Fruit fly (Drosophila melanogaster) whole organism, adult: ENCODE results near the gene Mondo.
A peak's percentile ranks its signal among the peaks of the same experiment; 100 is the strongest.

Experiments used
- CG11617 ChIP-seq: fragments of 200-800 bp; sonication (Bioruptor generic); optimal IDR thresholded peaks from 2 replicates; lab custom pipeline; 2017; ENCODE audit warnings: mild to moderate bottlenecking, missing biosample characterization, missing genetic modification reagents, missing genetic modification characterization
- CG12768 ChIP-seq: fragments of 200-800 bp; sonication (Bioruptor generic); optimal IDR thresholded peaks from 2 replicates; lab custom pipeline; 2017; ENCODE audit warnings: missing biosample characterization, missing genetic modification characterization, mild to moderate bottlenecking, moderate library complexity, missing genetic modification reagents
- CG14711 ChIP-seq: fragments of 200-800 bp; sonication (Bioruptor generic); optimal IDR thresholded peaks from 2 replicates; lab custom pipeline; 2018; ENCODE audit warnings: missing biosample characterization, mild to moderate bottlenecking, missing genetic modification characterization, moderate library complexity
- CG1620 ChIP-seq: fragments of 200-800 bp; sonication (Bioruptor generic); optimal IDR thresholded peaks from 2 replicates; lab custom pipeline; 2016; ENCODE audit warnings: missing biosample characterization, missing genetic modification characterization
- CG33017 ChIP-seq: fragments of 200-800 bp; sonication (Bioruptor generic); optimal IDR thresholded peaks from 2 replicates; lab custom pipeline; 2018; ENCODE audit warnings: missing biosample characterization, mild to moderate bottlenecking, missing genetic modification characterization, moderate library complexity
- CG5204 ChIP-seq: fragments of 200-800 bp; sonication (Bioruptor generic); optimal IDR thresholded peaks from 2 replicates; lab custom pipeline; 2016; ENCODE audit warnings: missing biosample characterization, missing genetic modification characterization
- CG7045 ChIP-seq: fragments of 200-800 bp; sonication (Bioruptor generic); optimal IDR thresholded peaks from 2 replicates; lab custom pipeline; 2017; ENCODE audit warnings: missing biosample characterization, mild to moderate bottlenecking, missing genetic modification characterization
- CG7101 ChIP-seq: fragments of 200-800 bp; sonication (Bioruptor generic); optimal IDR thresholded peaks from 2 replicates; lab custom pipeline; 2018; ENCODE audit warnings: missing biosample characterization, mild to moderate bottlenecking, missing genetic modification characterization, moderate library complexity
- Clk ChIP-seq: fragments of 200-800 bp; sonication (Bioruptor generic); optimal IDR thresholded peaks from 2 replicates; lab custom pipeline; 2017; ENCODE audit warnings: missing biosample characterization, missing genetic modification characterization
- Crg-1 ChIP-seq: fragments of 200-800 bp; sonication (Bioruptor generic); optimal IDR thresholded peaks from 2 replicates; lab custom pipeline; 2016; ENCODE audit warnings: missing biosample characterization, missing genetic modification characterization
- Hr96 ChIP-seq: fragments of 200-800 bp; sonication (Bioruptor generic); optimal IDR thresholded peaks from 2 replicates; lab custom pipeline; 2016; ENCODE audit warnings: missing biosample characterization, missing genetic modification characterization
- Mnt ChIP-seq: fragments of 200-800 bp; sonication (Bioruptor generic); optimal IDR thresholded peaks from 2 replicates; lab custom pipeline; 2016; ENCODE audit warnings: missing biosample characterization, mild to moderate bottlenecking, missing genetic modification characterization
- bab1 ChIP-seq: fragments of 200-800 bp; sonication (Bioruptor generic); optimal IDR thresholded peaks from 3 replicates; lab custom pipeline; 2019; ENCODE audit warnings: missing biosample characterization, mild to moderate bottlenecking, missing genetic modification characterization, moderate library complexity
- cic ChIP-seq: fragments of 200-800 bp; sonication (Bioruptor generic); optimal IDR thresholded peaks from 2 replicates; lab custom pipeline; 2017; ENCODE audit warnings: missing biosample characterization, mild to moderate bottlenecking, missing genetic modification characterization, moderate library complexity
- cnc ChIP-seq, 2 experiments: fragments of >200 bp; optimal IDR thresholded peaks; 2 replicates each; lab custom pipeline; 2017
- kay ChIP-seq: fragments of 200-800 bp; sonication (Bioruptor generic); peaks from one replicate; lab custom pipeline; 2016; ENCODE audit warnings: missing biosample characterization, missing genetic modification characterization, borderline replicate concordance
- ovo ChIP-seq: fragments of 200-800 bp; sonication (Bioruptor generic); optimal IDR thresholded peaks from 2 replicates; lab custom pipeline; 2016; ENCODE audit warnings: missing biosample characterization, missing genetic modification characterization
- pad ChIP-seq: fragments of 200-800 bp; sonication (Bioruptor generic); optimal IDR thresholded peaks from 3 replicates; lab custom pipeline; 2017; ENCODE audit warnings: missing biosample characterization, missing genetic modification characterization, mild to moderate bottlenecking, moderate library complexity, missing genetic modification reagents
- tj ChIP-seq: fragments of 200-800 bp; sonication (Bioruptor generic); optimal IDR thresholded peaks from 3 replicates; lab custom pipeline; 2017; ENCODE audit warnings: missing biosample characterization, mild to moderate bottlenecking, missing genetic modification characterization, moderate library complexity
- toe ChIP-seq: fragments of 200-800 bp; sonication (Bioruptor generic); optimal IDR thresholded peaks from 2 replicates; lab custom pipeline; 2016; ENCODE audit warnings: missing biosample characterization, missing genetic modification characterization

Gene Mondo

dm6 chr2L:21246687-21247086 lies 63.2 kb downstream of the Mondo start:
- TF ChIP-seq toe (no peak), CG14711 (tag; lab: Kevin White, UChicago) (no peak), tj (GFP tag; lab: Kevin White, UChicago) (no peak), CG33017 (tag; lab: Kevin White, UChicago) (no peak), ovo (no peak), Crg-1 (GFP tag; lab: Kevin White, UChicago) (no peak), CG12768 (no peak), cic (GFP tag; lab: Kevin White, UChicago) (no peak), bab1 (GFP tag; lab: Kevin White, UChicago) (no peak), pad (GFP tag; lab: Kevin White, UChicago) (no peak), CG1620 (GFP tag; lab: Kevin White, UChicago) (no peak), Mnt (no peak), kay (no peak), CG7101 (tag; lab: Kevin White, UChicago) (no peak), CG7045 (GFP tag; lab: Kevin White, UChicago) (no peak), Hr96 (GFP tag; lab: Kevin White, UChicago) (no peak), CG5204 (GFP tag; lab: Kevin White, UChicago) (no peak), Clk (GFP tag; lab: Kevin White, UChicago) (no peak), CG11617 (GFP tag; lab: Kevin White, UChicago) (no peak)

- TF ChIP-seq pad (GFP tag; lab: Kevin White, UChicago) (no peak), CG11617 (GFP tag; lab: Kevin White, UChicago) (no peak), Mnt (no peak), kay (no peak), Crg-1 (GFP tag; lab: Kevin White, UChicago) (no peak), Clk (GFP tag; lab: Kevin White, UChicago) (no peak), toe (no peak), bab1 (GFP tag; lab: Kevin White, UChicago) (no peak), CG1620 (GFP tag; lab: Kevin White, UChicago) (no peak), CG7045 (GFP tag; lab: Kevin White, UChicago) (no peak), CG14711 (tag; lab: Kevin White, UChicago) (no peak), CG7101 (tag; lab: Kevin White, UChicago) (no peak), cnc (optimal IDR thresholded peaks at IDR 0.05; lab: Kevin White, UChicago) (no peak), CG12768 (no peak), CG33017 (tag; lab: Kevin White, UChicago) (no peak), CG5204 (GFP tag; lab: Kevin White, UChicago) (no peak)
Measured at dm6 chr2L:21245093-21245736, 64.6 kb downstream of the Mondo start.

dm6 chr2L:21243964-21244466 lies 65.8 kb downstream of the Mondo start:
- TF ChIP-seq tj (GFP tag; lab: Kevin White, UChicago) (peak; percentile 67), CG12768 (no peak), pad (GFP tag; lab: Kevin White, UChicago) (no peak), CG33017 (tag; lab: Kevin White, UChicago) (no peak)

dm6 chr2L:21242369-21242768 lies 67.5 kb downstream of the Mondo start:
- TF ChIP-seq CG11617 (GFP tag; lab: Kevin White, UChicago): no peak

dm6 chr2L:21237748-21238459 lies 71.9 kb downstream of the Mondo start:
- TF ChIP-seq ovo (peak; percentile 87), Mnt (no peak), pad (GFP tag; lab: Kevin White, UChicago) (peak; percentile 30), CG33017 (tag; lab: Kevin White, UChicago) (no peak), tj (GFP tag; lab: Kevin White, UChicago) (peak; percentile 66), kay (peak; percentile 13)

- no peak for TF ChIP-seq CG7045 (GFP tag; lab: Kevin White, UChicago)
- peak; percentile 12 for TF ChIP-seq CG1620 (GFP tag; lab: Kevin White, UChicago)
- no peak for TF ChIP-seq toe
- TF ChIP-seq pad (GFP tag; lab: Kevin White, UChicago): no peak
- peak; percentile 2 for TF ChIP-seq CG11617 (GFP tag; lab: Kevin White, UChicago)
- no peak for TF ChIP-seq CG33017 (tag; lab: Kevin White, UChicago)
- TF ChIP-seq tj (GFP tag; lab: Kevin White, UChicago): peak; percentile 47
- peak; percentile 44 for TF ChIP-seq Mnt
- no peak for TF ChIP-seq Hr96 (GFP tag; lab: Kevin White, UChicago)
- TF ChIP-seq CG12768: peak; percentile 25
- peak; percentile 26 for TF ChIP-seq cic (GFP tag; lab: Kevin White, UChicago)
- TF ChIP-seq bab1 (GFP tag; lab: Kevin White, UChicago): peak; percentile 9
Measured at dm6 chr2L:21237048-21237747, 72.7 kb downstream of the Mondo start, which contains the start of gene Hr39. Gene Hr39, plus strand, starts transcription at chr2L:21237250.
